Worm (Caenorhabditis elegans): ENCODE results near the gene F56D6.9.

The F56D6.9 gene

DNA sequence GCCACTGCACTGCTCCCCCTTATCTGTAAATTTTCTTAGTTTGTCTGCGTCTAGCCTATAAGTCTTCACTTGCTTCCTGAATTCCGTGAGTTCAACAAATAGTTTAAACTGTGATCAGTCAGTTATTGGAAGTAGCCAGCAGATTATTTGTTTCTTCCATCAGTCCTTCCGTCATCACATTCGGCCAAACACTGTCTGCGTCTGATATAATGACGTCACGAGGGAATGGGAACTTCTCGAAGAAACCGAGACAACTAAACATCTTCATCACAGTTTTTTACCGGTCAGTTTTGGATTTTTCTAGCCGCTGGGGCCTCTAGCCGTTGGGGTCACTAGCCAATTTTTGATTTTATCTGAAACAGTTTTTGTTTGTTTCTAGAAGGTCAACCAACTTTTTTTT is 26.1 kb upstream of the F56D6.9 start:
- TF ChIP-seq nhr-129 (tag; optimal IDR thresholded peaks at IDR 0.05) (peak; percentile 24), nhr-25 (tag; optimal IDR thresholded peaks at IDR 0.05) (peak; percentile 38), ama-1 (optimal IDR thresholded peaks at IDR 0.05) (no peak), sma-3 (GFP tag; optimal IDR thresholded peaks at IDR 0.05) (no peak), fos-1 (tag; optimal IDR thresholded peaks at IDR 0.05) (peak; percentile 3), zag-1 (tag; optimal IDR thresholded peaks at IDR 0.05) (no peak), elt-1 (tag; optimal IDR thresholded peaks at IDR 0.05) (no peak), C34F6.9 (tag; optimal IDR thresholded peaks at IDR 0.05) (no peak), aly-2 (tag; optimal IDR thresholded peaks at IDR 0.05) (no peak)

DNA sequence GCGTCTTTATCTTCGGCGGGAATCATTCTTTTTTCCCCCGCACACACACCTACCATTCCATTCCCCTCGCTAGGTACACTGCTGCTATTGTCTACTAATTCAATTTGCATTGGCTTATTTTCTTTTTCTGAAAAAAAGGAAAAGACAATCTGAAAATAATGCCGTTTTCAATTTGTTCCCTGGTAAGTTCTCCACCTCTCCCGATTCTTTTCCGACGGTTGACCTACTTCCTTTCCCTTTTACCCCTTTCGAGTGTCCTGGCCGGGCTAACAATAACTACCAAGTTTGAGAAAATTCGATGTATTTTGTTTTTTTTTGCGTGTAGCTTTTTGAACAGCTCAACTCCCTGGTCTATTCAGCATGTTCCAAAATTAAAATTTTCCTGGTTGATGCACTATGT is 24.9 kb upstream of the F56D6.9 start, which contains the start of gene F37C4.4:
Gene F37C4.4 (plus strand): TSS at position 58 of the 400 bp plus-strand sequence.
- TF ChIP-seq alr-1 (tag; optimal IDR thresholded peaks at IDR 0.05) (no peak), mdl-1 (tag; optimal IDR thresholded peaks at IDR 0.05) (no peak), nhr-10 (tag; optimal IDR thresholded peaks at IDR 0.05) (no peak), ama-1 (optimal IDR thresholded peaks at IDR 0.05) (no peak), ztf-1 (GFP tag; conservative IDR thresholded peaks at IDR 0.05) (no peak), dmd-4 (tag; optimal IDR thresholded peaks at IDR 0.05) (no peak)

DNA sequence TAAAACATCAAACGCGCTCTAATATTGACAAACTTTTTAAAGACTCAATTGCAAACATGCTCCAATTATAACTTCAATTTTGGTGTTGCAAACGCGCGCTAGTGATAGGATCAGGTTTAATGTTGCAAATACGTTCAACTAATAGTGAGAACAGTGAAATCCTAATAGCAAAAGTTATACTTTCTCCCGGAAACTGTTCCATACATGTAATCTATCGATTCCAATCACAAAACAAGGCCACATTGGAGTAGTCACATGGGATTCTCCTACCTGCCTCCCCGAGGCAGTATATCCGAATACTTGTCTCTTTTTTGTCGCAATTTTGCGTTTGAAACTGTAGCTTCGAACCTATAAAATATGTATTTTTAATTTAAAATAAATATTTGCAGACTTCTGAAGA is 22.3 kb upstream of the F56D6.9 start:
- no peak for TF ChIP-seq snpc-4 (tag; optimal IDR thresholded peaks at IDR 0.05)
- TF ChIP-seq skn-1 (tag; optimal IDR thresholded peaks at IDR 0.05) = no peak
- no peak for TF ChIP-seq elt-1 (tag; optimal IDR thresholded peaks at IDR 0.05)
- TF ChIP-seq crh-2 (tag; optimal IDR thresholded peaks at IDR 0.05) = no peak
- TF ChIP-seq lin-13 (GFP tag; optimal IDR thresholded peaks at IDR 0.05) = no peak
- no peak for TF ChIP-seq nhr-129 (tag; optimal IDR thresholded peaks at IDR 0.05)
- TF ChIP-seq gmeb-1 (tag; optimal IDR thresholded peaks at IDR 0.05) = no peak
- TF ChIP-seq peb-1 (tag; optimal IDR thresholded peaks at IDR 0.05) = no peak
- no peak for TF ChIP-seq dmd-4 (tag; optimal IDR thresholded peaks at IDR 0.05)
- no peak for TF ChIP-seq elt-3 (tag; optimal IDR thresholded peaks at IDR 0.05)
- TF ChIP-seq lin-39 (tag; optimal IDR thresholded peaks at IDR 0.05) = no peak
- no peak for TF ChIP-seq nhr-10 (tag; optimal IDR thresholded peaks at IDR 0.05)
- no peak for TF ChIP-seq alr-1 (tag; optimal IDR thresholded peaks at IDR 0.05)
- no peak for TF ChIP-seq nhr-21 (tag; optimal IDR thresholded peaks at IDR 0.05)
- TF ChIP-seq F13H6.1 (tag; optimal IDR thresholded peaks at IDR 0.05) = no peak
- no peak for TF ChIP-seq nhr-77 (tag; optimal IDR thresholded peaks at IDR 0.05)
- no peak for TF ChIP-seq C34F6.9 (tag; optimal IDR thresholded peaks at IDR 0.05)
- TF ChIP-seq lsy-2 (tag; optimal IDR thresholded peaks at IDR 0.05) = no peak

DNA sequence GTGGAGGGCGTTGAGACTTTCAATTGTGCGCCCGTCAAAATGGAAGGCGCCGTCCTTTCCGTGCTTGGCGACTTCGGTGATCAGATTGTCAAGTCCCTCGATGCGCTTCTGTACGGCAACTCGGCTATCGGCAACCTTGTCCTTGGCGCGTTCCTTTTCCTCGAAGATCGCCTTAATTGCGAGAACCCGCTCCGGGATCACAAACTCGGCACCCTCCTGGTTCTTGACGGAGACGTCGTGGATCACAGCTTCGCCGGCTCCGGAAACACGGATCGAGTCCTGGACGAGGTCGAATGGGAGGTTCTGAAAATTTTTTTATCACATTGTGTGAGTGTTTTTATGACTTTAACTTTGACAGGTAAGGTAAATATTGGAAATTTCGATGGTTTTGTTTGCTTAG is 18.9 kb upstream of the F56D6.9 start:
- no peak for TF ChIP-seq C34F6.9 (tag; optimal IDR thresholded peaks at IDR 0.05)
- TF ChIP-seq nhr-11 (tag; optimal IDR thresholded peaks at IDR 0.05) = no peak
- no peak for TF ChIP-seq blmp-1 (tag; optimal IDR thresholded peaks at IDR 0.05; ENCODE audit: insufficient read depth)
- no peak for TF ChIP-seq elt-1 (tag; optimal IDR thresholded peaks at IDR 0.05)
- no peak for TF ChIP-seq nhr-23 (tag; optimal IDR thresholded peaks at IDR 0.05)
- TF ChIP-seq ztf-1 (GFP tag; conservative IDR thresholded peaks at IDR 0.05) = no peak
- no peak for TF ChIP-seq aly-2 (tag; optimal IDR thresholded peaks at IDR 0.05)
- no peak for TF ChIP-seq dmd-4 (tag; optimal IDR thresholded peaks at IDR 0.05)
- TF ChIP-seq R02D3.7 (tag; optimal IDR thresholded peaks at IDR 0.05) = no peak
- TF ChIP-seq ztf-11 (tag; optimal IDR thresholded peaks at IDR 0.05) = no peak
- no peak for TF ChIP-seq ztf-4 (tag; optimal IDR thresholded peaks at IDR 0.05)

DNA sequence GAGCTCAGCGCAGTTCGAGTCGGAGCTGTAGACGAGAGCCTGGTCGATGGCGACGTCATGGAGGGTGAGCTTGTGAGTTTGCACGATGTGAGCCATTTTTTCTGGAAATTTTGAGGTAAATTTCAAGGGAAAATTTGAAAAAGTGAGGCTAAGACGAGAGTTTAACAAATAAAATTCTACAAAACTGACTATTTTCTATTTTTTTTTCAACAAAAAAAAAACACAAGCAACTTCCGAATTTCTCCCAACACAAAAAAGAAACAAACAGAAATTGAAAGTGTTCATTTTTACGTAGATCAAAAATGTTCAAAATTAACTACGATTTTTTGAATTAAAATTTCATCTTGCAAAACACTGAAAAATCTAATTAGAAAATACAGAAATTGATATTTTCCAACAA is 18.4 kb upstream of the F56D6.9 start, which contains the start of gene F37C4.5:
Gene F37C4.5 (minus strand): TSS at position 101 of the 400 bp plus-strand sequence.
- TF ChIP-seq nhr-25 (tag; optimal IDR thresholded peaks at IDR 0.05) (no peak), zag-1 (tag; optimal IDR thresholded peaks at IDR 0.05) (no peak), skn-1 (tag; optimal IDR thresholded peaks at IDR 0.05) (no peak), sma-9 (GFP tag; optimal IDR thresholded peaks at IDR 0.05) (no peak), sma-9 (tag; optimal IDR thresholded peaks at IDR 0.05) (no peak), lin-11 (tag; optimal IDR thresholded peaks at IDR 0.05) (no peak), Y55F3AM.14 (GFP tag; optimal IDR thresholded peaks at IDR 0.05) (no peak), nhr-23 (tag; optimal IDR thresholded peaks at IDR 0.05) (no peak), aly-2 (tag; optimal IDR thresholded peaks at IDR 0.05) (no peak), nhr-77 (tag; optimal IDR thresholded peaks at IDR 0.05) (no peak), F13H6.1 (tag; optimal IDR thresholded peaks at IDR 0.05) (no peak), ztf-4 (tag; optimal IDR thresholded peaks at IDR 0.05) (no peak), elt-1 (tag; optimal IDR thresholded peaks at IDR 0.05) (no peak), nhr-10 (tag; optimal IDR thresholded peaks at IDR 0.05) (no peak), blmp-1 (tag; optimal IDR thresholded peaks at IDR 0.05; ENCODE audit: insufficient read depth) (no peak), ztf-11 (tag; optimal IDR thresholded peaks at IDR 0.05) (no peak), C34F6.9 (tag; optimal IDR thresholded peaks at IDR 0.05) (no peak), peb-1 (tag; optimal IDR thresholded peaks at IDR 0.05) (no peak), nhr-129 (tag; optimal IDR thresholded peaks at IDR 0.05) (no peak), sma-3 (GFP tag; optimal IDR thresholded peaks at IDR 0.05) (no peak)
